Fruit fly (Drosophila melanogaster): ENCODE data around the gene CG32112.

Gene CG32112

dm6 chr3L:12741608-12742007 is at the start of gene CG32112:
Gene CG32112, plus strand, starts transcription at chr3L:12741718.
- TF ChIP-seq Dll (optimal IDR thresholded peaks at IDR 0.05) (no peak), EcR (GFP tag; optimal IDR thresholded peaks at IDR 0.05) (no peak), usp (GFP tag; optimal IDR thresholded peaks at IDR 0.05) (no peak), psq (optimal IDR thresholded peaks at IDR 0.05) (no peak)

dm6 chr3L:12692561-12692880 is 49.0 kb upstream of the CG32112 start:
- TF ChIP-seq Dll (optimal IDR thresholded peaks at IDR 0.05) (no peak), usp (GFP tag; optimal IDR thresholded peaks at IDR 0.05) (no peak), CG8478 (optimal IDR thresholded peaks at IDR 0.05) (no peak), pan (optimal IDR thresholded peaks at IDR 0.05) (no peak), EcR (GFP tag; optimal IDR thresholded peaks at IDR 0.05) (no peak), psq (optimal IDR thresholded peaks at IDR 0.05) (no peak)

dm6 chr3L:12692881-12693752 is 48.4 kb upstream of the CG32112 start, which contains the start of gene mirr:
Gene mirr, plus strand, starts transcription at chr3L:12693639.
- TF ChIP-seq CG8478 (optimal IDR thresholded peaks at IDR 0.05) (peak; percentile 76), psq (optimal IDR thresholded peaks at IDR 0.05) (no peak), Dll (optimal IDR thresholded peaks at IDR 0.05) (peak; percentile 92)

- no peak for TF ChIP-seq CG8478 (optimal IDR thresholded peaks at IDR 0.05)
- TF ChIP-seq psq (optimal IDR thresholded peaks at IDR 0.05), result no peak
- TF ChIP-seq pan (optimal IDR thresholded peaks at IDR 0.05), result no peak
- TF ChIP-seq usp (GFP tag; optimal IDR thresholded peaks at IDR 0.05), result no peak
- TF ChIP-seq Dll (optimal IDR thresholded peaks at IDR 0.05), result no peak
- no peak for TF ChIP-seq EcR (GFP tag; optimal IDR thresholded peaks at IDR 0.05)
These were observed 46.7 kb upstream of the CG32112 start for dm6 chr3L:12694539-12695525.

dm6 chr3L:12695695-12696094 is 45.8 kb upstream of the CG32112 start:
- no peak for TF ChIP-seq Dll (optimal IDR thresholded peaks at IDR 0.05)
- TF ChIP-seq CG8478 (optimal IDR thresholded peaks at IDR 0.05), result no peak

dm6 chr3L:12696503-12696902 is 45.0 kb upstream of the CG32112 start:
- TF ChIP-seq usp (GFP tag; optimal IDR thresholded peaks at IDR 0.05) (no peak), psq (optimal IDR thresholded peaks at IDR 0.05) (no peak), pan (optimal IDR thresholded peaks at IDR 0.05) (no peak), Dll (optimal IDR thresholded peaks at IDR 0.05) (no peak), CG8478 (optimal IDR thresholded peaks at IDR 0.05) (no peak), EcR (GFP tag; optimal IDR thresholded peaks at IDR 0.05) (no peak)

dm6 chr3L:12697531-12697930 is 44.0 kb upstream of the CG32112 start:
- TF ChIP-seq EcR (GFP tag; optimal IDR thresholded peaks at IDR 0.05) (no peak), usp (GFP tag; optimal IDR thresholded peaks at IDR 0.05) (no peak), pan (optimal IDR thresholded peaks at IDR 0.05) (no peak), CG8478 (optimal IDR thresholded peaks at IDR 0.05) (no peak), Dll (optimal IDR thresholded peaks at IDR 0.05) (no peak), psq (optimal IDR thresholded peaks at IDR 0.05) (no peak)

- TF ChIP-seq psq (optimal IDR thresholded peaks at IDR 0.05) (no peak), pan (optimal IDR thresholded peaks at IDR 0.05) (no peak), EcR (GFP tag; optimal IDR thresholded peaks at IDR 0.05) (no peak), Dll (optimal IDR thresholded peaks at IDR 0.05) (no peak), CG8478 (optimal IDR thresholded peaks at IDR 0.05) (no peak), usp (GFP tag; optimal IDR thresholded peaks at IDR 0.05) (no peak)
These were observed 43.3 kb upstream of the CG32112 start for dm6 chr3L:12698236-12698635.

dm6 chr3L:12700509-12700995 is 41.0 kb upstream of the CG32112 start:
- TF ChIP-seq psq (optimal IDR thresholded peaks at IDR 0.05) (no peak), CG8478 (optimal IDR thresholded peaks at IDR 0.05) (no peak), usp (GFP tag; optimal IDR thresholded peaks at IDR 0.05) (no peak), Dll (optimal IDR thresholded peaks at IDR 0.05) (no peak), pan (optimal IDR thresholded peaks at IDR 0.05) (no peak), EcR (GFP tag; optimal IDR thresholded peaks at IDR 0.05) (no peak)

dm6 chr3L:12701335-12701734 is 40.2 kb upstream of the CG32112 start:
- TF ChIP-seq pan (optimal IDR thresholded peaks at IDR 0.05) (no peak), usp (GFP tag; optimal IDR thresholded peaks at IDR 0.05) (no peak), CG8478 (optimal IDR thresholded peaks at IDR 0.05) (no peak)

- TF ChIP-seq psq (optimal IDR thresholded peaks at IDR 0.05) (no peak), pan (optimal IDR thresholded peaks at IDR 0.05) (no peak), Dll (optimal IDR thresholded peaks at IDR 0.05) (no peak), CG8478 (optimal IDR thresholded peaks at IDR 0.05) (no peak), usp (GFP tag; optimal IDR thresholded peaks at IDR 0.05) (no peak), EcR (GFP tag; optimal IDR thresholded peaks at IDR 0.05) (no peak)
These were observed 38.0 kb upstream of the CG32112 start for dm6 chr3L:12703451-12704020.

dm6 chr3L:12704335-12704734 is 37.2 kb upstream of the CG32112 start:
- TF ChIP-seq psq (optimal IDR thresholded peaks at IDR 0.05), result no peak
- no peak for TF ChIP-seq CG8478 (optimal IDR thresholded peaks at IDR 0.05)
- no peak for TF ChIP-seq pan (optimal IDR thresholded peaks at IDR 0.05)
- no peak for TF ChIP-seq Dll (optimal IDR thresholded peaks at IDR 0.05)
- TF ChIP-seq EcR (GFP tag; optimal IDR thresholded peaks at IDR 0.05), result no peak
- no peak for TF ChIP-seq usp (GFP tag; optimal IDR thresholded peaks at IDR 0.05)
